Fruit fly (Drosophila melanogaster) Kc167 (cell line): ENCODE data around the gene Hsp23.

Experiments used
- insv ChIP-seq: fragments of >200 bp; optimal IDR thresholded peaks from 3 replicates; lab custom pipeline; 2018; ENCODE audit warnings: missing external identifiers
- ttk ChIP-seq: sonication (Bioruptor generic); optimal IDR thresholded peaks from 2 replicates; lab custom pipeline; 2017; ENCODE audit warnings: missing external identifiers

DNA sequence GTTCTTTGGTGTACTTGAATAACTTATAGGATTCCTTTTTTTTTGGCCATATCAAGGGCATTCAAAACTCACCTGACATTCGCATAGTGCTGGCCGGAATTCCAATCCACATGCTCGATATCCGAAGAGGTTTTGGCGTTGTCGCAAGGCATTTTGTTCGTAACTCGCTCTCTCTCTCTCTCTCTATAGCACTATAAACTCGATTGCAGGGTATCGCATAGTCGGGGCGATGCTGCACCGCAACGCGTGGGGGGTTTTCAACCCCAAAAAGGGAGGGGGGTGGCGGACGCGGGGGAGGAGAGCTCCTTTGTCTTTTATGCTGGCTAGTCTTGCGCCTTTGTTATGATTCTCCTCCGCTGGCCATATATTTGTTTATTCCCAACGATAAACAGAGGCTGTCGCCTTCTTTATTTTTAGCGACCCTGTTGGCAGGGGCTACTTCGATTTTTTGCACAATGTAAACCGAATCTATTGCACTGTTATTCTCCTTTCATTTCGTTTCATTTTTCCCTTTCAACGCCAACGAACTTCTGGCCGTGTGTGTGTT lies 16.8 kb downstream of the Hsp23 start:
- TF ChIP-seq ttk (lab: Kevin White, UChicago) (no peak), insv (no peak)
